Worm (Caenorhabditis elegans): ENCODE results near the gene D1054.19.
A peak's percentile ranks its signal among the peaks of the same experiment; 100 is the strongest.

D1054.19 gene

DNA sequence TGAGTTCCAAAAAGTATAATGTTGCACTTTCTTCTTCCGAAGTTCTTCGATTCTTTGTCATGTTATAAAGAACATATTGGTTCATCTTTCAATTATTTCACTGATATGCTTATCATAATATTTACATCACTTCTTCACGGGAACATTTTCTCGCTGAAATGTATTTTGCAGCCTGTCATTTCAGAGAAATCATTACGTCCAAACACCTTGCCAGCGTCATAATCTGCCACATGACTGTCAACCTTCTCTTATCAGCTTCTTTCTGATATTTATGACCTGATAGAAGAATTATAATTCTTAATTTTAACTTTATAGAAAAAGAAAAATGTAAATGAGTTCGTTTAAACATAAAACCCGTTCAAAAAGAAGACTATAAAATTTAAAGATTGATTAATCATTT is 6.5 kb downstream of the D1054.19 start:
- TF ChIP-seq elt-2 (tag; optimal IDR thresholded peaks at IDR 0.05) (peak; percentile 46), hlh-8 (tag; optimal IDR thresholded peaks at IDR 0.05) (no peak)

DNA sequence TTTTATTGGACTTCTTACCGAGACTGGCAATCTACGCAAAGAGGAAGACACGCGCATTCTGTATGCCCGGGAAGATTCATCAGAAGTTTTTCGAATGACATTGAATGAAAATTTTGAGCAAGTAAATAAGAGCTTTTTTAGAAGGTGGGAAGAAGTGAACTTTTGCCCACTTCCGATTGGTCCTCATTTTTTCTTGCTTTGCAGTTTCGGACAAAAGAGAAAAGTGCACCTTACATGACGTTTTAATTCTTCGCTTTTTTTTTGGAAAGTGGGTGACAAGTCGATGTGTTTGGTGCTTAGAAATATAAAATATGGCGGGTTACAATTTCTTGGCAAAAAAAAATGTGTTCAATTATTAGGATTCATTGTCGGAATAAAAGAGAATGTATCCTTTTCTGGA is 8.8 kb downstream of the D1054.19 start, which contains the start of gene secs-1:
Gene secs-1, minus strand, starts transcription at position 101 of the 400 bp plus-strand sequence.
- TF ChIP-seq lin-11 (tag; optimal IDR thresholded peaks at IDR 0.05) (no peak), F13H6.1 (tag; optimal IDR thresholded peaks at IDR 0.05) (no peak), ceh-34 (tag; optimal IDR thresholded peaks at IDR 0.05) (no peak), rnt-1 (tag; optimal IDR thresholded peaks at IDR 0.05) (no peak), fkh-6 (tag; optimal IDR thresholded peaks at IDR 0.05) (no peak), pha-2 (tag; optimal IDR thresholded peaks at IDR 0.05) (no peak), fkh-10 (GFP tag; optimal IDR thresholded peaks at IDR 0.05) (no peak), pqm-1 (tag; optimal IDR thresholded peaks at IDR 0.05) (no peak), ceh-18 (tag; optimal IDR thresholded peaks at IDR 0.05) (no peak), ceh-6 (GFP tag; optimal IDR thresholded peaks at IDR 0.05) (no peak), pha-4 (tag; optimal IDR thresholded peaks at IDR 0.05) (no peak), ceh-30 (tag; optimal IDR thresholded peaks at IDR 0.05) (no peak), hlh-6 (tag; optimal IDR thresholded peaks at IDR 0.05) (no peak), hlh-15 (tag; optimal IDR thresholded peaks at IDR 0.05) (no peak)

DNA sequence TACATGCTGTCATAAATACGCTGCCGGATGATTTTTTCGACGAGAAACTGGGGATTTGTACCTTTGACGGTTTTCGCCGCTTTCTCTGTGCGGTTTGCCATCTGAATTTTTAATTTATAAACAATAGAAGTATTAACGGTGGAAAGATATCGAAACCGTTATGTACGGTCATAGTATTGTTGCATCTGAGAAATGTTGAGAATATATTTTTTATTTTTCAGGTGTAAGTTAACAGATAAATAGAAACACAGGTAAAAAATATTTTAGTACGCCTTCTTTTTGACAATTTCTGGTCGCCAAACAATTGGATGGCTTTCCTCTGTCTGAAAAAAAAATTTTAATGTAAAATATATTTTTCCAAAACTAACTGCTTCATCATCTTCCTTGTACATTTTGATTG is 10.3 kb downstream of the D1054.19 start, which contains the start of gene prp-38:
Gene prp-38, minus strand, starts transcription at position 101 of the 400 bp plus-strand sequence.
- TF ChIP-seq elt-4 (tag; optimal IDR thresholded peaks at IDR 0.05) (no peak), unc-86 (tag; optimal IDR thresholded peaks at IDR 0.05) (no peak), ceh-22 (tag; optimal IDR thresholded peaks at IDR 0.05) (no peak), ceh-18 (tag; optimal IDR thresholded peaks at IDR 0.05) (no peak), dmd-4 (tag; optimal IDR thresholded peaks at IDR 0.05; ENCODE audit: borderline replicate concordance) (no peak), nhr-232 (tag; optimal IDR thresholded peaks at IDR 0.05) (no peak), fax-1 (tag; optimal IDR thresholded peaks at IDR 0.05) (no peak), tbx-7 (tag; optimal IDR thresholded peaks at IDR 0.05) (no peak), fkh-6 (tag; optimal IDR thresholded peaks at IDR 0.05) (no peak), pqm-1 (tag; optimal IDR thresholded peaks at IDR 0.05) (no peak), elt-2 (tag; optimal IDR thresholded peaks at IDR 0.05) (no peak), C08G9.2 (tag; optimal IDR thresholded peaks at IDR 0.05) (no peak), ceh-9 (tag; optimal IDR thresholded peaks at IDR 0.05) (no peak), F13H6.1 (tag; optimal IDR thresholded peaks at IDR 0.05) (no peak), pax-1 (tag; optimal IDR thresholded peaks at IDR 0.05) (no peak), unc-42 (tag; optimal IDR thresholded peaks at IDR 0.05) (no peak), rnt-1 (tag; optimal IDR thresholded peaks at IDR 0.05) (no peak)

DNA sequence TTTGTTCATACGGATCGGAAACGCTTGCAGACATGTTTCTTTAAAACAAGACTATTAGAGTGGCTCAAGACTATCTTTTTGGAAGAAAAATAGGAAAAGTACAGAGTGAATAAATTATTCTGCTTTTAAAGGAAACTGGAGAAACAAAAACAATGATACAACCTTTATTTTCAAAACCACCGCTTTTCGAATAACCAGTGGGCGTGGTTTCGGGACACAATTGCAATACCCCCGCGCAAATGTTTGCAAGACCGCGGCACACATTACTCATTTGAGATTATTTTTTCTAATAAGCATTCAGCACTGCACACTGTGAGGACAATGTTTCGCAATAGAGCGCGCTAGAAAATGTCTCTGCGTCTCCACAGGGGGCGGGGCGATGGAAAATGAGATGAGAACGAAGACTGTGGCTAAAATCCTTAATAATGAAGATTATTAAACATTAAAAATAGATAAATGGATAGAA is 12.3 kb downstream of the D1054.19 start, which contains the start of gene plrg-1:
Gene plrg-1, minus strand, starts transcription at position 51 of the 466 bp plus-strand sequence.
- peak; percentile 79 for TF ChIP-seq syd-9 (tag; optimal IDR thresholded peaks at IDR 0.05)
- peak; percentile 86 for TF ChIP-seq unc-3 (GFP tag; conservative IDR thresholded peaks at IDR 0.05)
- TF ChIP-seq unc-3 (tag; optimal IDR thresholded peaks at IDR 0.05): peak; percentile 86
- TF ChIP-seq ztf-16 (tag; optimal IDR thresholded peaks at IDR 0.05): peak; percentile 87
- peak; percentile 73 for TF ChIP-seq ahr-1 (tag; optimal IDR thresholded peaks at IDR 0.05)
- peak; percentile 78 for TF ChIP-seq fax-1 (tag; optimal IDR thresholded peaks at IDR 0.05)
- peak; percentile 89 for TF ChIP-seq ref-2 (tag; optimal IDR thresholded peaks at IDR 0.05)
- peak; percentile 46 for TF ChIP-seq pqm-1 (tag; optimal IDR thresholded peaks at IDR 0.05)
- TF ChIP-seq unc-55 (GFP tag; optimal IDR thresholded peaks at IDR 0.05): peak; percentile 11
- peak; percentile 58 for TF ChIP-seq ceh-48 (tag; optimal IDR thresholded peaks at IDR 0.05)
- TF ChIP-seq fkh-6 (tag; optimal IDR thresholded peaks at IDR 0.05): peak; percentile 71
- peak; percentile 76 for TF ChIP-seq T23F11.4 (GFP tag; optimal IDR thresholded peaks at IDR 0.05)
- peak; percentile 79 for TF ChIP-seq lin-11 (tag; optimal IDR thresholded peaks at IDR 0.05)
- peak; percentile 60 for TF ChIP-seq ets-4 (tag; optimal IDR thresholded peaks at IDR 0.05)
- TF ChIP-seq eyg-1 (tag; optimal IDR thresholded peaks at IDR 0.05): peak; percentile 76
- TF ChIP-seq pag-3 (tag; optimal IDR thresholded peaks at IDR 0.05; ENCODE audit: borderline replicate concordance): peak; percentile 60
- TF ChIP-seq nfya-1 (tag; optimal IDR thresholded peaks at IDR 0.05): peak; percentile 91
- TF ChIP-seq F13H6.1 (tag; optimal IDR thresholded peaks at IDR 0.05): peak; percentile 77
- TF ChIP-seq gmeb-2 (tag; optimal IDR thresholded peaks at IDR 0.05): peak; percentile 71
- TF ChIP-seq elt-4 (tag; optimal IDR thresholded peaks at IDR 0.05): no peak
- TF ChIP-seq Y22D7AL.16 (tag; optimal IDR thresholded peaks at IDR 0.05): peak; percentile 63
- peak; percentile 76 for TF ChIP-seq ceh-45 (GFP tag; IDR thresholded peaks at IDR 0.05)
- peak; percentile 92 for TF ChIP-seq elt-2 (tag; optimal IDR thresholded peaks at IDR 0.05)
- TF ChIP-seq C38D4.7 (GFP tag; optimal IDR thresholded peaks at IDR 0.05): peak; percentile 74
- TF ChIP-seq pros-1 (tag; optimal IDR thresholded peaks at IDR 0.05): peak; percentile 17
- peak; percentile 79 for TF ChIP-seq C08G9.2 (tag; optimal IDR thresholded peaks at IDR 0.05)
- peak; percentile 70 for TF ChIP-seq hlh-30 (tag; optimal IDR thresholded peaks at IDR 0.05; ENCODE audit: insufficient read depth)
- TF ChIP-seq madf-2 (tag; optimal IDR thresholded peaks at IDR 0.05): peak; percentile 79
